Fruit fly (Drosophila melanogaster): Measurements from ENCODE around the gene CG4789.
A peak's percentile ranks its signal among the peaks of the same experiment; 100 is the strongest.

CG4789 gene

DNA sequence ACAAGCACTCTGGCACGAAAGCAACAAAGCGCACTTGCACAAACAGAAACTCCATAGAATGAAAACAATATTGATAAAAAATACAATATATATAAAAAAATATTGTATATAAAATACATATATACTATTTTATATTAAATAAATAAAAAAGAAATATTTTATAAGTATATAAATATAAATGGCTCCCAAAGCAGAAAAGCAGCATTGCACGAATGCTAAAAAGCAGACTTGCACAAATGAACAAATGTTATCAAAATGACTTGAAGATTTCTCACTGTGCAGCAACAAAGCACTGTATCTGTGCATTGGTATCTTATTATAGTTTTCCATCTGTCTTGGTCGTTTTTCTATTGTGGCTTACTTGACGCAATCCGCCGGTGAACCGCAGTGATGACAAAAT, 32.0 kb upstream of the CG4789 start (continued):
- no peak for TF ChIP-seq CG14860 (GFP tag; IDR thresholded peaks at IDR 0.05; ENCODE audit: partially characterized antibody)
- TF ChIP-seq CG12744 (GFP tag; optimal IDR thresholded peaks at IDR 0.05) = no peak
- peak; percentile 38 for TF ChIP-seq Sox100B (GFP tag; optimal IDR thresholded peaks at IDR 0.05)
- no peak for TF ChIP-seq MBD-R2 (GFP tag; IDR thresholded peaks at IDR 0.05)
- TF ChIP-seq rib (GFP tag; IDR thresholded peaks at IDR 0.05) = no peak
- TF ChIP-seq Hr51 (GFP tag; optimal IDR thresholded peaks at IDR 0.05) = peak in 1 of 2 experiments; percentile 27
- no peak for TF ChIP-seq eyg (GFP tag; optimal IDR thresholded peaks at IDR 0.05)
- TF ChIP-seq CTCF (GFP tag; optimal IDR thresholded peaks at IDR 0.05) = no peak
- peak; percentile 9 for TF ChIP-seq CoRest (tag; optimal IDR thresholded peaks at IDR 0.05)
- no peak for TF ChIP-seq CG14014 (GFP tag; IDR thresholded peaks at IDR 0.05)
- peak; percentile 10 for TF ChIP-seq CG8388 (GFP tag; optimal IDR thresholded peaks at IDR 0.05)
- TF ChIP-seq CG3163 (GFP tag; optimal IDR thresholded peaks at IDR 0.05) = no peak
- TF ChIP-seq Trl (optimal IDR thresholded peaks at IDR 0.05) = no peak
- no peak for TF ChIP-seq Trl (GFP tag; optimal IDR thresholded peaks at IDR 0.05)
- peak; percentile 24 for TF ChIP-seq Sox102F (GFP tag; optimal IDR thresholded peaks at IDR 0.05)
- TF ChIP-seq Dbx (GFP tag; IDR thresholded peaks at IDR 0.05) = no peak
- no peak for TF ChIP-seq kay (GFP tag; optimal IDR thresholded peaks at IDR 0.05)
- peak; percentile 18 for TF ChIP-seq CG13296 (GFP tag; optimal IDR thresholded peaks at IDR 0.05)
- TF ChIP-seq vvl (GFP tag; IDR thresholded peaks at IDR 0.05) = 0 out of 2 replicates have a peak, but pooled peaks have one; percentile 11
- no peak for TF ChIP-seq GATAe (GFP tag; conservative IDR thresholded peaks at IDR 0.05)
- no peak for TF ChIP-seq peb (GFP tag; IDR thresholded peaks at IDR 0.05)
- TF ChIP-seq Usf (GFP tag; optimal IDR thresholded peaks at IDR 0.05) = no peak
- peak; percentile 56 for TF ChIP-seq CG7839 (tag; optimal IDR thresholded peaks at IDR 0.05)
- no peak for TF ChIP-seq H2.0 (GFP tag; IDR thresholded peaks at IDR 0.05)
- TF ChIP-seq CG1792 (GFP tag; optimal IDR thresholded peaks at IDR 0.05) = no peak
- peak in 1 of 2 experiments; percentile 42 for TF ChIP-seq bsh (GFP tag; optimal IDR thresholded peaks at IDR 0.05)
- TF ChIP-seq MTF-1 (GFP tag; optimal IDR thresholded peaks at IDR 0.05; ENCODE audit: borderline replicate concordance) = no peak
- TF ChIP-seq al (GFP tag; IDR thresholded peaks at IDR 0.05) = no peak
- no peak for TF ChIP-seq Hey (tag; optimal IDR thresholded peaks at IDR 0.05)
- TF ChIP-seq CG3838 (GFP tag; optimal IDR thresholded peaks at IDR 0.05) = no peak
- TF ChIP-seq Side (GFP tag; optimal IDR thresholded peaks at IDR 0.05) = no peak
- no peak for TF ChIP-seq pnt (GFP tag; optimal IDR thresholded peaks at IDR 0.05)
- TF ChIP-seq sens (GFP tag) = no peak
- TF ChIP-seq sd (tag; optimal IDR thresholded peaks at IDR 0.05) = no peak
- TF ChIP-seq CG5245 (GFP tag; optimal IDR thresholded peaks at IDR 0.05) = no peak
- TF ChIP-seq CG9797 (GFP tag; optimal IDR thresholded peaks at IDR 0.05) = no peak
- 0 out of 3 replicates have a peak, but pooled peaks have one; percentile 22 for TF ChIP-seq CG17361 (GFP tag; IDR thresholded peaks at IDR 0.05)
- TF ChIP-seq cas (GFP tag; IDR thresholded peaks at IDR 0.05) = no peak
- no peak for TF ChIP-seq Atf6 (GFP tag; IDR thresholded peaks at IDR 0.05)
- TF ChIP-seq CG17568 (GFP tag; optimal IDR thresholded peaks at IDR 0.05) = no peak
- TF ChIP-seq p53 (GFP tag; optimal IDR thresholded peaks at IDR 0.05) = no peak
- TF ChIP-seq Oaz (GFP tag; IDR thresholded peaks at IDR 0.05) = no peak
- no peak for TF ChIP-seq CG32767 (GFP tag; IDR thresholded peaks at IDR 0.05)
- no peak for TF ChIP-seq CG3281 (GFP tag; optimal IDR thresholded peaks at IDR 0.05)
- no peak for TF ChIP-seq CG11695 (GFP tag; IDR thresholded peaks at IDR 0.05)
- TF ChIP-seq CG18599 (GFP tag; optimal IDR thresholded peaks at IDR 0.05) = no peak
- TF ChIP-seq CG7372 (GFP tag; IDR thresholded peaks at IDR 0.05) = no peak
- no peak for TF ChIP-seq CG12659 (GFP tag; optimal IDR thresholded peaks at IDR 0.05)
- no peak for TF ChIP-seq gcm2 (GFP tag; optimal IDR thresholded peaks at IDR 0.05)
- TF ChIP-seq Mes4 (GFP tag; optimal IDR thresholded peaks at IDR 0.05) = no peak
- TF ChIP-seq usp (GFP tag; optimal IDR thresholded peaks at IDR 0.05) = no peak
- no peak for TF ChIP-seq D (optimal IDR thresholded peaks at IDR 0.05)
- TF ChIP-seq D (GFP tag; optimal IDR thresholded peaks at IDR 0.05) = no peak
- no peak for TF ChIP-seq tio (GFP tag; optimal IDR thresholded peaks at IDR 0.05)

Data from whole organism, embryonic.